Worm (Caenorhabditis elegans) whole organism, L1 larva: ENCODE data around the gene F10E9.5.
A peak's percentile ranks its signal among the peaks of the same experiment; 100 is the strongest.

ENCODE experiments used
- ets-5 ChIP-seq: fragments of 200-800 bp; sonication (Bioruptor generic); IDR thresholded peaks from 2 replicates; pipeline ENCODE4 v1.3.6; 2022; ENCODE audit warnings: missing genetic modification characterization, missing compliant biosample characterization
- lin-14 ChIP-seq: fragments of 200-800 bp; sonication (Bioruptor generic); optimal IDR thresholded peaks from 2 replicates; lab custom pipeline; 2018; ENCODE audit warnings: mild to moderate bottlenecking, missing genetic modification characterization, moderate library complexity, missing compliant biosample characterization
- unc-130 ChIP-seq: fragments of 150-350 bp; optimal IDR thresholded peaks from 2 replicates; lab custom pipeline; 2017; ENCODE audit warnings: missing biosample characterization, missing genetic modification characterization, inconsistent platforms

ce11 chrIII:8321225-8321624 lies 13.8 kb downstream of the F10E9.5 start:
- no peak for TF ChIP-seq ets-5 (GFP tag; lab: Robert Waterston, UW)
- peak; percentile 57 for TF ChIP-seq lin-14
- no peak for TF ChIP-seq unc-130
